Worm (Caenorhabditis elegans): ENCODE measurements around the gene srx-136.

srx-136 gene

DNA sequence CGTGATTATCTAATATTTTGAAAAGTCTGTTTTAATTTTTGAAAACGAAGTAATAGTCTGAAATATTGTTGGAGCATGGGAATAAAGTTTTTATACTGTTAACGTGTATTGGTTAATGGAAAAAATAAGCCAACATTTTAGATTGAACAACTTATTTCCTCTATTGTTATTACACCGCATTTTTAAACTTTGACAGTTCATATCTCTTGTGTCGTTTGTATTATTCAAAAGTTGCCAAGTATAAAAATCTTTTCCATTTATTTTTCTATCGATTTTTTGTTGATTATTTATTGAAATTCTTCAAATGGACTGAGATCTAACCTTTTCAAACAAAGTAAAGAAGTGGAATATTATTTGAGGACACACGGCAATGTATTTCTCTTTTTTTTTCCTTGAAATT, 26.4 kb upstream of the srx-136 start, which contains the start of gene str-165:
Gene str-165 (plus strand): TSS at position 301 of the 400 bp plus-strand sequence.
- TF ChIP-seq elt-3 (tag; optimal IDR thresholded peaks at IDR 0.05) (no peak), nhr-76 (tag; optimal IDR thresholded peaks at IDR 0.05) (no peak), bed-3 (GFP tag; optimal IDR thresholded peaks at IDR 0.05) (no peak), ceh-43 (GFP tag; optimal IDR thresholded peaks at IDR 0.05) (no peak), ces-1 (GFP tag; optimal IDR thresholded peaks at IDR 0.05) (no peak), elt-1 (tag; optimal IDR thresholded peaks at IDR 0.05; ENCODE audit: borderline replicate concordance, insufficient read depth) (no peak), snpc-4 (tag; optimal IDR thresholded peaks at IDR 0.05) (no peak), flh-1 (GFP tag; optimal IDR thresholded peaks at IDR 0.05) (no peak), drap-1 (GFP tag; optimal IDR thresholded peaks at IDR 0.05) (no peak), nhr-28 (tag; optimal IDR thresholded peaks at IDR 0.05) (no peak), pha-4 (tag; optimal IDR thresholded peaks at IDR 0.05) (no peak), mab-5 (tag; optimal IDR thresholded peaks at IDR 0.05) (no peak), unc-120 (tag; optimal IDR thresholded peaks at IDR 0.05; ENCODE audit: poor library complexity, severe bottlenecking) (no peak), ceh-83 (GFP tag; optimal IDR thresholded peaks at IDR 0.05) (no peak)

DNA sequence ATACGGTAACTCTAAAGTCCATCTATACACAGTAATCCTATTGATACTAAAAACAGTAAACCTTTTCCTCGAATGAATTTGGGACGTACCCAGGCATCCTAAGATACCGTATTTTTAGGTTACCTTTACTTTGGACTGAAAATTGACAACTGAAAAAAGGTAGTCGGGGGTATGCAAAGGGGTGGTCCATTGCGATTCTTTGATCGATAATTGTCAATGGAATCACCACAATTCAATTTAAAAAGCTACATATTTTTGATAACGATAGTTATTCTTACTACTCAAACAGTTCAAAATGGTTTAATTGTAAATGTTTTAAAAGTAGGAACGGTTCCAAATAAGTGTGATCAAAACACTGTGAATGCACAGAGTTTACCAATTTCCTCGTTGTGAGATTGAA, 23.3 kb upstream of the srx-136 start, which contains the start of gene srx-129:
Gene srx-129 (plus strand): TSS at position 301 of the 400 bp plus-strand sequence.
- TF ChIP-seq mep-1 (tag; optimal IDR thresholded peaks at IDR 0.05), result no peak
- TF ChIP-seq ceh-39 (tag; optimal IDR thresholded peaks at IDR 0.05), result no peak
- no peak for TF ChIP-seq pha-4 (tag; optimal IDR thresholded peaks at IDR 0.05)
- no peak for TF ChIP-seq nhr-2 (tag; optimal IDR thresholded peaks at IDR 0.05)
- no peak for TF ChIP-seq mls-2 (tag; optimal IDR thresholded peaks at IDR 0.05)
- no peak for TF ChIP-seq ceh-43 (GFP tag; optimal IDR thresholded peaks at IDR 0.05)
- TF ChIP-seq lin-13 (tag; optimal IDR thresholded peaks at IDR 0.05), result no peak
- no peak for TF ChIP-seq sptf-1 (tag; optimal IDR thresholded peaks at IDR 0.05)
- TF ChIP-seq M03D4.4 (tag; optimal IDR thresholded peaks at IDR 0.05), result no peak
- no peak for TF ChIP-seq nhr-76 (tag; optimal IDR thresholded peaks at IDR 0.05)

DNA sequence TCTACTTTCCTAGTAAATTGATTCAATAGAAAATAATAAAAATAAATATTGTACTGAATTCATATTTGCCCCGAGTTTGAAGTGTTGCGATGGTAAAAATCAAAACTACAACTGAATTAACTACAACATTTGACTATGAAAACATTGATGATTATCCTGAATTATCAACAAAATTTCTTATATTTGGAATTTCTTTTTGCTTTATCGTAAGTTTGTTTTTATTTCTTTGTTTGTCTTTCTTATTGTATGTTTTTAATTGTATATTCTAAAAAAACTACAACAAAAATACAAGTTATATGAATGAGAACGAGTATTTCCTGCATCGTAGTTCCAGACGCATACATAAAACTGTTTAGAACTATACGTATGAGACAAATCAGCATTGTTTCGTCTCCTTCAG, 20.1 kb upstream of the srx-136 start, which contains the start of gene srx-128:
Gene srx-128 (plus strand): TSS at position 301 of the 400 bp plus-strand sequence.
- TF ChIP-seq nhr-237 (tag; optimal IDR thresholded peaks at IDR 0.05) (no peak), hlh-1 (tag; optimal IDR thresholded peaks at IDR 0.05) (no peak), lin-32 (GFP tag; optimal IDR thresholded peaks at IDR 0.05) (no peak), zip-8 (tag; optimal IDR thresholded peaks at IDR 0.05) (no peak)

DNA sequence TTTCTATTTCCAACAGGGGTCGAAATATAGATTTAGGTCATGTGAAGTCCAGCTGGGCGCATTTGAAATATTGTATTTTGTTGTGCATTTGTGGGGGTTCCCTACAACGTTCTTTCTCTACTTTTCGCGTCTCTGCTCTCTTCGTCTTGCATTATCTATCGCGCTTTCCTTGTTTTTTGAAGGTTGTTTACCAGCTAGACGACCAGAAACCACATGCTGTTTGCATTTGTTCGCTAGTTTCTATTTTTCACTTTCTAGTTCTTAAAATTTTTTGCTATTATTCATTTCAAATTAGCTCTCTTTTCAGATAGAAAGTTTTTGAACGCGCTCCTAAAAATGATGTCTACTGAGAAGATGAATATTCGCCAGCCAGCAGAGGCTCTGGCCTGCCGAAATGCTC, 17.8 kb upstream of the srx-136 start, which contains the start of gene F55B12.10:
Gene F55B12.10 (plus strand): TSS at position 301 of the 400 bp plus-strand sequence.
- TF ChIP-seq nhr-2 (tag; optimal IDR thresholded peaks at IDR 0.05) (no peak), elt-1 (tag; optimal IDR thresholded peaks at IDR 0.05; ENCODE audit: borderline replicate concordance, insufficient read depth) (no peak), ceh-83 (GFP tag; optimal IDR thresholded peaks at IDR 0.05) (no peak), lin-13 (tag; optimal IDR thresholded peaks at IDR 0.05) (no peak), cnd-1 (tag; optimal IDR thresholded peaks at IDR 0.05) (no peak), mab-5 (tag; optimal IDR thresholded peaks at IDR 0.05) (no peak), hlh-1 (tag; optimal IDR thresholded peaks at IDR 0.05) (no peak), ces-1 (GFP tag; optimal IDR thresholded peaks at IDR 0.05) (no peak), nhr-12 (tag; optimal IDR thresholded peaks at IDR 0.05) (no peak), M03D4.4 (tag; optimal IDR thresholded peaks at IDR 0.05) (no peak), ceh-39 (tag; optimal IDR thresholded peaks at IDR 0.05) (no peak), ham-2 (GFP tag; optimal IDR thresholded peaks at IDR 0.05) (no peak)

DNA sequence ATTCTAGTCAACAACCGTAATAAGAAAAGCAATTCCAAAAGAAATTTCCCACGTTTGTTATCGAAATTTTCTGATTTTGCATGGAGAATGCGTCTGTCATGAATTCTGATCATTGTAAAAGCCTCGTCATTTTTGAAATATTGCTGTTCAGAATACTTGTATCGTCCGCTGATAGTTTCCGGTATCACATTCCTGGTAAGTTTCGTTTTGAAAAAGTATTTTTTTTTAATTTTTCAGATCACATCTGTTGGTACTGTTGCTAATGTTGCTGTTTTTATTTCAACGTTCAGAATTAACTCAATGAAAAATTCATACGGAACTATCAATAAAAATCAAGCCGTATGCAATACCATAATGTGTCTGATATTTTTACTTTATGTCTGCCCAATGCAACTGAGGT, 16.3 kb upstream of the srx-136 start, which contains the start of gene srx-17:
Gene srx-17 (plus strand): TSS at position 301 of the 400 bp plus-strand sequence.
- no peak for TF ChIP-seq drap-1 (GFP tag; optimal IDR thresholded peaks at IDR 0.05)
- no peak for TF ChIP-seq nhr-2 (tag; optimal IDR thresholded peaks at IDR 0.05)
- no peak for TF ChIP-seq nhr-12 (tag; optimal IDR thresholded peaks at IDR 0.05)
- no peak for TF ChIP-seq sptf-1 (tag; optimal IDR thresholded peaks at IDR 0.05)
- no peak for TF ChIP-seq bed-3 (GFP tag; optimal IDR thresholded peaks at IDR 0.05)

DNA sequence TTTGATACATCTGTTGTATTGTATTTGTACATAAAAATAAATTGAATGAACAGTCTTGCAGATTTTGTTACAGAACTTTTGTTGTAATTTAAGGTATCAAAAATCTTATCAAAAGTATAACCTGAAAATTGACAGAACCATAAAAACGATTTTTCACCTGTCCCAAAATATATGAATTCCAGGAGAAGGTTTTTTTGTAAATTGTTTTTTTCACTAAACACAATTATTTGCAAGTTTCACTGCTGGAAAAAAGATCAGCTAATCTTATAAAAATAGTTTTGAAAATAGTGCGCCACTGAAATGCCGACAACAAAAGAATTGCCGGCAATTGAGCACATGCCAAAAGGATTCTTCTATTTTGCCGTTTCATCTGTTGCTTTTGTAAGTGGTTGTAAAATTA, 14.1 kb upstream of the srx-136 start, which contains the start of gene srx-130:
Gene srx-130 (plus strand): TSS at position 301 of the 400 bp plus-strand sequence.
- TF ChIP-seq unc-62 (GFP tag; optimal IDR thresholded peaks at IDR 0.05), result no peak

Data from whole organism, mixed stage, embryonic.